Comparison of ENCODE assay signal across 3 fruit fly cellular contexts in the genomic region with DNA sequence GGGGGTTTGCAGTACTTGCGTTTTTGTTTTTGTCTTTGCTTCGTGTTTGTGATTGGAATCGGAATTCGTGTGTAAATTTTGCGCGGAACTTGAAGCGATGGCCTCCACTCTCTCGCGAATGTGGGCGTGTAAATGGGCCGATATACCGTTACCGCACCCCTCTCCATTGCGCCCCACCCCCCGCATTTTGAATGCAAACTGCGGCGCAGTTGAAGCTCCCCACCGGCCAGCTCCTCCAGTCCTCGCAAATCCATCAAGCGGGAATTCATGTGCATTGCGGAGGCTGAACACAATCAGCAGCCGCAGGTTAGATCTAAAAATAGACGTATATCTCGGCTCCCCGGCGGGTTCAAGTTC.
TF ChIP-seq lines count a peak whose summit lies in the region.

No protein-coding gene starts in this region.

TF ChIP-seq in whole organism, 6 proteins besides CTCF, POLR2A, EP300 and RAD21:
- no peak for TF ChIP-seq usp (GFP tag; optimal IDR thresholded peaks at IDR 0.05; lab: Kevin White, UChicago)
- peak; percentile 23 for TF ChIP-seq Dll (optimal IDR thresholded peaks at IDR 0.05; lab: Kevin White, UChicago)
TF ChIP-seq in whole organism: peak in this region for 1.

TF ChIP-seq in whole organism, adult, 20 proteins besides CTCF, POLR2A, EP300 and RAD21:
- TF ChIP-seq cic (GFP tag; optimal IDR thresholded peaks at IDR 0.05; lab: Kevin White, UChicago) (peak; percentile 43), ovo (GFP tag; optimal IDR thresholded peaks at IDR 0.05; lab: Kevin White, UChicago) (peak; percentile 95), toe (GFP tag; optimal IDR thresholded peaks at IDR 0.05; lab: Kevin White, UChicago) (no peak)

TF ChIP-seq in whole organism, wandering third instar larva, 38 proteins besides CTCF, POLR2A, EP300 and RAD21:
- TF ChIP-seq Rel (GFP tag; optimal IDR thresholded peaks at IDR 0.05; lab: Kevin White, UChicago) (no peak), Rel (tag; optimal IDR thresholded peaks at IDR 0.05; lab: Kevin White, UChicago) (peak; percentile 52), HLH106 (tag; optimal IDR thresholded peaks at IDR 0.05; lab: Kevin White, UChicago) (no peak), Hr83 (GFP tag; optimal IDR thresholded peaks at IDR 0.05; lab: Kevin White, UChicago; ENCODE audit: poor library complexity, severe bottlenecking) (peak; percentile 47)
